Fruit fly (Drosophila melanogaster) Kc167 (cell line): ENCODE results near the gene CG31100.

Experiments used
- Myc ChIP-seq: fragments of >200 bp; optimal IDR thresholded peaks from 2 replicates; lab custom pipeline; 2017; ENCODE audit warnings: missing external identifiers
- Sin3A ChIP-seq: fragments of >200 bp; optimal IDR thresholded peaks from 2 replicates; lab custom pipeline; 2018; ENCODE audit warnings: missing external identifiers
- h ChIP-seq: fragments of >200 bp; optimal IDR thresholded peaks from 3 replicates; lab custom pipeline; 2018; ENCODE audit warnings: missing external identifiers
- insv ChIP-seq: fragments of >200 bp; optimal IDR thresholded peaks from 3 replicates; lab custom pipeline; 2018; ENCODE audit warnings: missing external identifiers
- psq ChIP-seq: fragments of >200 bp; optimal IDR thresholded peaks from 2 replicates; lab custom pipeline; 2017; ENCODE audit warnings: missing external identifiers
- ttk ChIP-seq: sonication (Bioruptor generic); optimal IDR thresholded peaks from 2 replicates; lab custom pipeline; 2017; ENCODE audit warnings: missing external identifiers

The CG31100 gene

dm6 chr3R:9003600-9004223 is at the start of gene CG31100, which contains the start of gene CG11980:
TSS of gene CG31100 (minus strand) at chr3R:9003650.
TSS of gene CG11980 (plus strand) at chr3R:9004017.
- TF ChIP-seq h (lab: Kevin White, UChicago), result no peak
- no peak for TF ChIP-seq ttk (lab: Kevin White, UChicago)
- TF ChIP-seq Sin3A (lab: Kevin White, UChicago), result no peak
- no peak for TF ChIP-seq insv (lab: Kevin White, UChicago)
- TF ChIP-seq psq, result no peak
- TF ChIP-seq Myc, result no peak

- no peak for TF ChIP-seq insv (lab: Kevin White, UChicago)
- no peak for TF ChIP-seq Sin3A (lab: Kevin White, UChicago)
Measured at dm6 chr3R:9053021-9053420, 49.6 kb upstream of the CG31100 start.

DNA sequence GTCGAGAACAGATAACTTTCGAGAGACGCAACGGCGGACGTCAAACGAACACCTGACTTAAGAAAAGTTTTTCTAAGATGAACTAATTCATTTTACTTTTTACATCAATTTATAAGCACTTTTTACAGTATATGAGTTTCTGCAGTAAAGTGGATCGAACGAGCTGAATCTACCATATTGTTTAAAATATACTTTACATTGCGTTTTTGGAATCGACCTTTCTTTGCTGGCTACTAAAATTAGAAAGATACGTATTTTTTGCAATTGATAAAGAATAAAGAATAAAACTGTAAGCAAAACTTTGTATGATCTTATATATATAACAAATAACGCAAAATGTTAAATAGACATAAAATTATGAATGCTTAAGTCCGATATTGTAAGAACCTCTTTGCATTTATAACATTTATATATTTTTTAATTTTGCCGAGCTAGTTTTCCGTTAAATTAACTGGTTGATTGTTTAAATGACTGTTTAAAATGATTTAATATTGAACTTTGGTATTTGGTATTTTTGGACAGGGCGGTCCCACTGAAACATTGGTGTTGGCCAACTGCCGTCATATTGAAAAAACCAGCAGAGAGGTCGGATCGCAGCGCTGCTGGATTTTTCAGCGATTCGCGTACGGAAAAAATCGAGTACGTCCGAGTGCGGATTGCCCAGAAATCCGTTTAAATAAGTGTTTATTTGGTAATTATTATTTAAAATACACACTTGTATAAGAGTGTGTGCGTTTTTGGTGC is 48.7 kb upstream of the CG31100 start, which contains the start of gene Kdm2:
TSS of gene Kdm2 (plus strand) at position 559 of the 744 bp plus-strand sequence.
- TF ChIP-seq h (lab: Kevin White, UChicago), result no peak
- no peak for TF ChIP-seq Myc
- TF ChIP-seq insv (lab: Kevin White, UChicago), result no peak
- no peak for TF ChIP-seq psq
- TF ChIP-seq Sin3A (lab: Kevin White, UChicago), result no peak

- TF ChIP-seq insv (lab: Kevin White, UChicago), result no peak
- no peak for TF ChIP-seq ttk (lab: Kevin White, UChicago)
- TF ChIP-seq Myc, result no peak
- TF ChIP-seq Sin3A (lab: Kevin White, UChicago), result no peak
- TF ChIP-seq psq, result no peak
- no peak for TF ChIP-seq h (lab: Kevin White, UChicago)
Measured at dm6 chr3R:9050519-9051119, 47.2 kb upstream of the CG31100 start, which contains the start of gene Nmdmc. TSS of gene Nmdmc (minus strand) at chr3R:9050555.

dm6 chr3R:9049091-9049981 is 45.9 kb upstream of the CG31100 start:
- TF ChIP-seq psq (no peak), Myc (no peak), h (lab: Kevin White, UChicago) (no peak), insv (lab: Kevin White, UChicago) (no peak), Sin3A (lab: Kevin White, UChicago) (no peak), ttk (lab: Kevin White, UChicago) (no peak)

dm6 chr3R:9048466-9049072 is 45.1 kb upstream of the CG31100 start, which contains the start of gene Mst85C:
TSS of gene Mst85C (plus strand) at chr3R:9048645.
- no peak for TF ChIP-seq psq
- no peak for TF ChIP-seq Myc
- TF ChIP-seq Sin3A (lab: Kevin White, UChicago), result no peak
- TF ChIP-seq h (lab: Kevin White, UChicago), result no peak
- no peak for TF ChIP-seq insv (lab: Kevin White, UChicago)
- no peak for TF ChIP-seq ttk (lab: Kevin White, UChicago)

DNA sequence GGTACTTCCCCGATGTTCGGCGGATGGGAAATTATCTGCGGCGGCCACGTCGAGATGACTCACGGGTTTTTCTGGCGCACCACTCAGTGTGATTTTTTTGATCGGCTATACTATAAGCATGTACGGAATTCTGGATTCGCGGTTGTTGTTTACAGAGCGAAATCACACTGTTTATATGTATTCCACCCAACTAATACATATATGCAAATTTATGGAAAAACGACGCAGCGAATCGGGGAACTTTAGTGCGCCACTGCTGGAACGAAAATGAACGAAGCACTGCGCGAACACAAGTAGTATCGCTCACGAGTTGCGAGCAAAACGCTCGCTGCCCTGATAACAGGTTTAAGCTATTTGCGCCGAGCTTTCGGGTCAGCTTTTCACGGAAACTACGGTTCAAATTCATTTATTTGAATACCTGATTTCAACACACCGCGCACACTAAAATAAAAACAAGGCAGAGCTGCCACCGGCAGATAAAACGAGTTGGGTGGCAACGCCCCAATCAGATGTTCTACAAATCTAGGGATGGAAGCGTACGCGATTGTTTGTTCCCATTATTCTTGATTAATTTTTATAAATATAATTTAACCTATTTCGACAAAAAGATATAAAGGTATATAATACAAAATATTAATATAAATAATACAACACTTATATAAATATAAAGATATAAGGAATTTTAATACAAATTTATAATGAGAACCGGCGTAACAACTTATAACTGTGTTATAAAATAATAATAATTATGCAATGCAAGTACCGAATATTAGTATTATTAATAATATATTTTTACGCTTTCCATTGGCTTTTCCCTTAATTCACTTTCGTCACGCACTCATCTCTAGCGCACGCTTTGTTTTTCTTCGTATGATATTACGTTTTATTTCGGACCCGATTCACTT is 44.4 kb upstream of the CG31100 start, which contains the start of gene Rel:
TSS of gene Rel (minus strand) at position 417 of the 905 bp plus-strand sequence.
- no peak for TF ChIP-seq Sin3A (lab: Kevin White, UChicago)
- TF ChIP-seq insv (lab: Kevin White, UChicago), result no peak
- no peak for TF ChIP-seq h (lab: Kevin White, UChicago)
- TF ChIP-seq Myc, result no peak
- TF ChIP-seq psq, result no peak
- TF ChIP-seq ttk (lab: Kevin White, UChicago), result no peak

- TF ChIP-seq Myc (no peak), ttk (lab: Kevin White, UChicago) (no peak), psq (no peak), insv (lab: Kevin White, UChicago) (no peak), h (lab: Kevin White, UChicago) (no peak), Sin3A (lab: Kevin White, UChicago) (no peak)
Measured at dm6 chr3R:9046954-9047353, 43.5 kb upstream of the CG31100 start.

dm6 chr3R:9045733-9046132 is 42.3 kb upstream of the CG31100 start:
- TF ChIP-seq psq (no peak), insv (lab: Kevin White, UChicago) (no peak), h (lab: Kevin White, UChicago) (no peak), ttk (lab: Kevin White, UChicago) (no peak), Sin3A (lab: Kevin White, UChicago) (no peak), Myc (no peak)

DNA sequence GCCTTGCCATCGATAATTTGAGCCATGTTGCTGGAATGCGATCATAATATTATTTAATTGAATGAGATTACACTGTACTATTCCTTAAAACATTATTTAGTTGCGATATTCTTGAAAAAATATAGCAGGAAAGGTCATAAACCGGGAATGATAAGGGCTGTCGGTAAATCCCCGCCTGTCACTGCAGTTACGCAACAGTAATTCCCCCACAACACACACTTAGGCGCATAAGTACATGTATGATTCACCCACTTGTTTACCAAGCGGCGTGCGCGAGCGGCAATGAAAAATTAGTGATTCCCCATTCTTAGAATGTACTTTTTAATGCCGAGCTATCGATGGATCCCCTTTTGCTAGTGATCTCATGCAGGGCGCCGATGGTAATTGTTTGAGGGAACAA is 40.2 kb upstream of the CG31100 start:
- no peak for TF ChIP-seq ttk (lab: Kevin White, UChicago)
- TF ChIP-seq insv (lab: Kevin White, UChicago), result no peak
- TF ChIP-seq h (lab: Kevin White, UChicago), result no peak
- no peak for TF ChIP-seq Myc
- TF ChIP-seq psq, result no peak
